Worm (Caenorhabditis elegans) whole organism, L4 larva: ENCODE measurements around the gene T22F3.8.

Experiments
- F10B5.3 ChIP-seq: sonication (generic microtip); optimal IDR thresholded peaks from 2 replicates; lab custom pipeline; 2016; ENCODE audit warnings: mild to moderate bottlenecking, missing genetic modification characterization, missing compliant biosample characterization
- F26F4.8 ChIP-seq: fragments of 200-800 bp; sonication (Bioruptor generic); conservative IDR thresholded peaks from 2 replicates; pipeline ENCODE4 v1.3.6; 2022; ENCODE audit warnings: missing genetic modification characterization, missing compliant biosample characterization
- T26A8.4 ChIP-seq: fragments of 200-800 bp; sonication (Bioruptor generic); IDR thresholded peaks from 2 replicates; pipeline ENCODE4 v1.3.6; 2022; ENCODE audit warnings: missing genetic modification characterization, missing compliant biosample characterization
- Y105C5A.15 ChIP-seq: fragments of 200-800 bp; sonication (Bioruptor generic); IDR thresholded peaks from 2 replicates; pipeline ENCODE4 v1.3.6; 2022; ENCODE audit warnings: missing genetic modification characterization, missing compliant biosample characterization
- Y48G9A.11 ChIP-seq: fragments of 200-800 bp; sonication (Bioruptor generic); IDR thresholded peaks from 2 replicates; pipeline ENCODE4 v1.3.6; 2022; ENCODE audit warnings: missing genetic modification reagents, missing genetic modification characterization, missing compliant biosample characterization
- aha-1 ChIP-seq: fragments of 150-350 bp; peaks from one replicate; lab custom pipeline; 2014; ENCODE audit warnings: missing biosample characterization, missing genetic modification characterization
- arid-1 ChIP-seq: fragments of 200-800 bp; sonication (Bioruptor generic); conservative IDR thresholded peaks from 2 replicates; pipeline ENCODE4 v1.3.6; 2022; ENCODE audit warnings: missing genetic modification reagents, missing genetic modification characterization, missing compliant biosample characterization
- ceh-20 ChIP-seq: fragments of 200-800 bp; sonication (Bioruptor generic); IDR thresholded peaks from 2 replicates; pipeline ENCODE4 v1.3.6; 2022; ENCODE audit warnings: missing genetic modification reagents, missing genetic modification characterization, missing compliant biosample characterization
- ceh-28 ChIP-seq: fragments of 150-350 bp; optimal IDR thresholded peaks from 2 replicates; lab custom pipeline; 2014; ENCODE audit warnings: missing biosample characterization, missing genetic modification reagents, missing genetic modification characterization
- ceh-32 ChIP-seq: sonication (generic microtip); optimal IDR thresholded peaks from 2 replicates; lab custom pipeline; 2016; ENCODE audit warnings: mild to moderate bottlenecking, missing genetic modification characterization, missing compliant biosample characterization; ENCODE audit not compliant: poor library complexity
- ceh-44 ChIP-seq: fragments of 200-800 bp; sonication (Bioruptor generic); IDR thresholded peaks from 2 replicates; pipeline ENCODE4 v1.3.6; 2022; ENCODE audit warnings: missing genetic modification reagents, missing genetic modification characterization, missing compliant biosample characterization
- ceh-82 ChIP-seq: sonication (generic microtip); optimal IDR thresholded peaks from 2 replicates; lab custom pipeline; 2017; ENCODE audit warnings: missing biosample characterization, missing genetic modification characterization
- ces-1 ChIP-seq: fragments of 150-350 bp; sonication (generic microtip); optimal IDR thresholded peaks from 4 replicates; lab custom pipeline; 2014; ENCODE audit warnings: missing biosample characterization, missing genetic modification reagents, missing genetic modification characterization
- daf-16 ChIP-seq, 3 experiments: sonication (generic microtip); optimal IDR thresholded peaks; 2 replicates each; lab custom pipeline; 2016 to 2017; ENCODE audit warnings: missing genetic modification characterization in 3 of 3, missing genetic modification reagents in 3 of 3, mild to moderate bottlenecking in 2 of 3, missing compliant biosample characterization in 2 of 3, missing biosample characterization in 1 of 3, moderate library complexity in 1 of 3
- daf-19 ChIP-seq: fragments of 200-800 bp; sonication (Bioruptor generic); conservative IDR thresholded peaks from 2 replicates; pipeline ENCODE4 v1.3.6; 2022; ENCODE audit warnings: missing genetic modification characterization, missing compliant biosample characterization
- dmd-6 ChIP-seq: fragments of 200-800 bp; sonication (Bioruptor generic); IDR thresholded peaks from 2 replicates; pipeline ENCODE4 v1.3.6; 2022; ENCODE audit warnings: missing genetic modification reagents, missing genetic modification characterization, missing compliant biosample characterization
- dmd-8 ChIP-seq: fragments of 200-800 bp; sonication (Bioruptor generic); IDR thresholded peaks from 2 replicates; pipeline ENCODE4 v1.3.6; 2022; ENCODE audit warnings: missing genetic modification characterization, missing compliant biosample characterization
- dmd-9 ChIP-seq: fragments of 200-800 bp; sonication (Bioruptor generic); IDR thresholded peaks from 2 replicates; pipeline ENCODE4 v1.3.6; 2022; ENCODE audit warnings: missing genetic modification reagents, missing genetic modification characterization, missing compliant biosample characterization
- fkh-10 ChIP-seq: fragments of 150-350 bp; optimal IDR thresholded peaks from 2 replicates; lab custom pipeline; 2014; ENCODE audit warnings: missing biosample characterization, missing genetic modification reagents, missing genetic modification characterization
- hmg-1.1 ChIP-seq: fragments of 200-800 bp; sonication (Bioruptor generic); IDR thresholded peaks from 2 replicates; pipeline ENCODE4 v1.3.6; 2022; ENCODE audit warnings: missing genetic modification reagents, missing genetic modification characterization, missing compliant biosample characterization
- lim-7 ChIP-seq: fragments of 200-800 bp; sonication (Bioruptor generic); IDR thresholded peaks from 2 replicates; pipeline ENCODE4 v1.3.6; 2022; ENCODE audit warnings: missing genetic modification characterization, missing compliant biosample characterization
- lin-13 ChIP-seq: fragments of 150-350 bp; optimal IDR thresholded peaks from 2 replicates; lab custom pipeline; 2014; ENCODE audit warnings: missing biosample characterization, missing genetic modification reagents, missing genetic modification characterization
- lin-15B ChIP-seq: fragments of 150-350 bp; sonication (generic microtip); optimal IDR thresholded peaks from 3 replicates; lab custom pipeline; 2014; ENCODE audit warnings: missing biosample characterization, missing genetic modification characterization
- lin-38 ChIP-seq: fragments of 200-800 bp; sonication (Bioruptor generic); IDR thresholded peaks from 2 replicates; pipeline ENCODE4 v1.3.6; 2022; ENCODE audit warnings: missing genetic modification reagents, missing genetic modification characterization, missing compliant biosample characterization
- lir-3 ChIP-seq: sonication (generic microtip); optimal IDR thresholded peaks from 2 replicates; lab custom pipeline; 2016; ENCODE audit warnings: mild to moderate bottlenecking, missing genetic modification characterization, missing compliant biosample characterization
- lsy-2 ChIP-seq, 2 experiments: fragments of 150-350 bp in 1 of 2; sonication (generic microtip) in 1 of 2; optimal IDR thresholded peaks; 2 replicates each; lab custom pipeline; 2014 to 2017; ENCODE audit warnings: missing biosample characterization in 2 of 2, missing genetic modification characterization in 2 of 2
- madf-5 ChIP-seq, 2 experiments: fragments of 200-800 bp; sonication (Bioruptor generic); IDR thresholded peaks; 2 replicates each; pipeline ENCODE4 v1.3.6; 2022; ENCODE audit warnings: missing compliant biosample characterization in 2 of 2, missing genetic modification characterization in 2 of 2
- madf-9 ChIP-seq: fragments of 200-800 bp; sonication (Bioruptor generic); conservative IDR thresholded peaks from 2 replicates; pipeline ENCODE4 v1.3.6; 2022; ENCODE audit warnings: missing genetic modification reagents, missing genetic modification characterization, missing compliant biosample characterization
- mes-2 ChIP-seq: sonication (generic microtip); optimal IDR thresholded peaks from 2 replicates; lab custom pipeline; 2016; ENCODE audit warnings: missing genotype, mild to moderate bottlenecking, missing genetic modification characterization, missing compliant biosample characterization; ENCODE audit not compliant: poor library complexity, severe bottlenecking
- mxl-2 ChIP-seq: fragments of 200-800 bp; sonication (Bioruptor generic); conservative IDR thresholded peaks from 2 replicates; pipeline ENCODE4 v1.3.6; 2022; ENCODE audit warnings: missing genetic modification reagents, missing genetic modification characterization, missing compliant biosample characterization
- mxl-3 ChIP-seq: fragments of 200-800 bp; sonication (Bioruptor generic); optimal IDR thresholded peaks from 2 replicates; lab custom pipeline; 2018; ENCODE audit warnings: mild to moderate bottlenecking, missing genetic modification characterization, missing compliant biosample characterization
- nhr-10 ChIP-seq: fragments of 150-350 bp; optimal IDR thresholded peaks from 2 replicates; lab custom pipeline; 2014; ENCODE audit warnings: missing biosample characterization, missing genetic modification characterization
- nhr-11 ChIP-seq: fragments of 150-350 bp; optimal IDR thresholded peaks from 2 replicates; lab custom pipeline; 2014; ENCODE audit warnings: missing biosample characterization, missing genetic modification characterization
- nhr-237 ChIP-seq: sonication (generic microtip); optimal IDR thresholded peaks from 2 replicates; lab custom pipeline; 2017; ENCODE audit warnings: missing biosample characterization, missing genetic modification characterization
- nhr-25 ChIP-seq: sonication (generic microtip); optimal IDR thresholded peaks from 2 replicates; lab custom pipeline; 2017; ENCODE audit warnings: missing genetic modification characterization, mild to moderate bottlenecking, missing compliant biosample characterization, antibody characterized with exemption, moderate library complexity, borderline replicate concordance; ENCODE audit not compliant: insufficient read depth
- nhr-41 ChIP-seq: fragments of 200-800 bp; sonication (Bioruptor generic); IDR thresholded peaks from 2 replicates; pipeline ENCODE4 v1.3.6; 2022; ENCODE audit warnings: missing genetic modification reagents, missing genetic modification characterization, missing compliant biosample characterization
- nhr-42 ChIP-seq: fragments of 200-800 bp; sonication (Bioruptor generic); IDR thresholded peaks from 2 replicates; pipeline ENCODE4 v1.3.6; 2022; ENCODE audit warnings: missing genetic modification characterization, missing compliant biosample characterization
- nhr-76 ChIP-seq: fragments of 150-350 bp; optimal IDR thresholded peaks from 2 replicates; lab custom pipeline; 2014; ENCODE audit warnings: missing biosample characterization, missing genetic modification characterization
- php-3 ChIP-seq: fragments of 200-800 bp; sonication (Bioruptor generic); IDR thresholded peaks from 2 replicates; pipeline ENCODE4 v1.3.6; 2022; ENCODE audit warnings: missing genetic modification reagents, missing genetic modification characterization, missing compliant biosample characterization
- rbr-2 ChIP-seq: sonication (generic microtip); optimal IDR thresholded peaks from 2 replicates; lab custom pipeline; 2016; ENCODE audit warnings: missing genotype, missing genetic modification characterization, missing compliant biosample characterization
- skn-1 ChIP-seq: fragments of 150-350 bp; optimal IDR thresholded peaks from 2 replicates; lab custom pipeline; 2014; ENCODE audit warnings: missing biosample characterization, missing genetic modification characterization
- snpc-1.2 ChIP-seq: fragments of 200-800 bp; sonication (Bioruptor generic); IDR thresholded peaks from 2 replicates; pipeline ENCODE4 v1.3.6; 2022; ENCODE audit warnings: missing genetic modification reagents, missing genetic modification characterization, missing compliant biosample characterization
- tra-1 ChIP-seq: fragments of 200-800 bp; sonication (Bioruptor generic); IDR thresholded peaks from 2 replicates; pipeline ENCODE4 v1.3.6; 2022; ENCODE audit warnings: missing genetic modification reagents, missing genetic modification characterization, missing compliant biosample characterization
- unc-39 ChIP-seq: sonication (generic microtip); optimal IDR thresholded peaks from 2 replicates; lab custom pipeline; 2017; ENCODE audit warnings: missing biosample characterization, missing genetic modification characterization
- unc-62 ChIP-seq, 3 experiments: fragments of 150-350 bp in 1 of 3; sonication (generic microtip); optimal IDR thresholded peaks in 2 of 3; peaks in 1 of 3; 1 replicate in 1 of 3; 2 replicates in 2 of 3; lab custom pipeline; 2014 to 2017; ENCODE audit warnings: missing biosample characterization in 3 of 3, missing genetic modification characterization in 3 of 3, missing genetic modification reagents in 3 of 3, missing genotype in 1 of 3
- zag-1 ChIP-seq: fragments of 150-350 bp; optimal IDR thresholded peaks from 2 replicates; lab custom pipeline; 2014; ENCODE audit warnings: missing biosample characterization, missing genetic modification characterization
- zfp-3 ChIP-seq: fragments of 200-800 bp; sonication (Bioruptor generic); conservative IDR thresholded peaks from 2 replicates; pipeline ENCODE4 v1.3.6; 2022; ENCODE audit warnings: missing genetic modification reagents, missing genetic modification characterization, missing compliant biosample characterization

Gene T22F3.8

ce11 chrV:3592099-3592498 lies 13.1 kb downstream of the T22F3.8 start, which contains the start of gene T22F3.12 (continued):
- TF ChIP-seq madf-9 (GFP tag; lab: Robert Waterston, UW) (no peak), ceh-44 (GFP tag; lab: Robert Waterston, UW) (no peak)
- TF ChIP-seq, all 104 proteins: peak for 0

ce11 chrV:3588223-3588622 lies 17.0 kb downstream of the T22F3.8 start:
- no peak for TF ChIP-seq nhr-76
- TF ChIP-seq tra-1 (GFP tag; lab: Robert Waterston, UW) = peak; percentile 55; the same call in 1 of the 2 replicates
- TF ChIP-seq F10B5.3 (tag; lab: Kevin White, UChicago) = no peak
- peak; percentile 64 for TF ChIP-seq lin-38 (GFP tag; lab: Robert Waterston, UW)
- peak; percentile 24 for TF ChIP-seq dmd-6 (GFP tag; lab: Robert Waterston, UW)
- no peak for TF ChIP-seq aha-1 (tag; lab: Kevin White, UChicago)
- 0 out of 2 replicates have a peak, but pooled peaks have one; percentile 24 for TF ChIP-seq nhr-42 (GFP tag; lab: Robert Waterston, UW)
- no peak for TF ChIP-seq ces-1 (GFP tag; lab: Kevin White, UChicago)
- TF ChIP-seq daf-19 = no peak
- peak in 1 of 2 experiments; percentile 17 for TF ChIP-seq daf-16 (GFP tag; optimal IDR thresholded peaks at IDR 0.05; lab: Kevin White, UChicago)
- TF ChIP-seq daf-16 (tag; optimal IDR thresholded peaks at IDR 0.05; lab: Kevin White, UChicago) = peak; percentile 45
- no peak for TF ChIP-seq zag-1 (tag; lab: Kevin White, UChicago)
- peak in 1 of 2 experiments; percentile 63; a peak in 1 of 4 replicates for TF ChIP-seq madf-5 (GFP tag; IDR thresholded peaks at IDR 0.05; lab: Robert Waterston, UW)
- TF ChIP-seq unc-39 (tag; lab: Kevin White, UChicago) = no peak
- TF ChIP-seq ceh-44 (GFP tag; lab: Robert Waterston, UW) = 0 out of 2 replicates have a peak, but pooled peaks have one; percentile 7
- TF ChIP-seq nhr-11 (tag; lab: Kevin White, UChicago) = no peak
- TF ChIP-seq arid-1 (GFP tag; lab: Robert Waterston, UW) = 0 out of 2 replicates have a peak, but pooled peaks have one; percentile 36
- TF ChIP-seq mes-2 (tag; lab: Kevin White, UChicago) = peak; percentile 35
- TF ChIP-seq nhr-10 (tag; lab: Kevin White, UChicago) = no peak
- TF ChIP-seq rbr-2 = no peak
- peak; percentile 6 for TF ChIP-seq lir-3 (tag; lab: Kevin White, UChicago)
- TF ChIP-seq dmd-9 = no peak
- TF ChIP-seq hmg-1.1 = peak; percentile 44; the same call in 1 of the 2 replicates
- no peak for TF ChIP-seq fkh-10 (GFP tag; lab: Kevin White, UChicago)
- 0 out of 2 replicates have a peak, but pooled peaks have one; percentile 17 for TF ChIP-seq php-3 (GFP tag; lab: Robert Waterston, UW)
- no peak for TF ChIP-seq ceh-82 (tag; lab: Kevin White, UChicago)
- peak; percentile 42 for TF ChIP-seq lin-13 (GFP tag; lab: Kevin White, UChicago)
- TF ChIP-seq snpc-1.2 = peak; percentile 47; the same call in 1 of the 2 replicates
- TF ChIP-seq lin-15B (tag; lab: Kevin White, UChicago) = no peak
- no peak for TF ChIP-seq ceh-32 (tag; lab: Kevin White, UChicago)
- no peak for TF ChIP-seq nhr-237
- TF ChIP-seq T26A8.4 (GFP tag; lab: Robert Waterston, UW) = peak; percentile 63
- no peak for TF ChIP-seq zfp-3 (GFP tag; lab: Robert Waterston, UW)
- no peak for TF ChIP-seq mxl-3
- TF ChIP-seq nhr-25 = no peak
- TF ChIP-seq dmd-8 = peak; percentile 84
- TF ChIP-seq skn-1 = no peak
- 0 out of 2 replicates have a peak, but pooled peaks have one; percentile 49 for TF ChIP-seq mxl-2 (GFP tag; lab: Robert Waterston, UW)
- peak; percentile 48; the same call in 1 of the 2 replicates for TF ChIP-seq F26F4.8
- peak; percentile 75 for TF ChIP-seq lim-7 (GFP tag; lab: Robert Waterston, UW)
- TF ChIP-seq ceh-20 = peak; percentile 54; the same call in 1 of the 2 replicates
- TF ChIP-seq lsy-2 (tag; optimal IDR thresholded peaks at IDR 0.05; lab: Kevin White, UChicago) = peak in 1 of 2 experiments; percentile 22
- no peak for TF ChIP-seq nhr-41
- 0 out of 2 replicates have a peak, but pooled peaks have one; percentile 18 for TF ChIP-seq Y105C5A.15
- TF ChIP-seq ceh-28 (tag; lab: Kevin White, UChicago) = no peak
- peak; percentile 70 for TF ChIP-seq Y48G9A.11 (GFP tag; lab: Robert Waterston, UW)
- no peak for TF ChIP-seq unc-62 (GFP tag; optimal IDR thresholded peaks at IDR 0.05 in 1 of 2; lab: Kevin White, UChicago)
- TF ChIP-seq unc-62 (tag; optimal IDR thresholded peaks at IDR 0.05; lab: Kevin White, UChicago) = no peak
